Worm (Caenorhabditis elegans) whole organism, L1 larva: ENCODE results near the gene swip-10.

ENCODE experiments used
- Y116A8C.19 ChIP-seq: sonication (generic microtip); optimal IDR thresholded peaks from 2 replicates; lab custom pipeline; 2016; ENCODE audit warnings: missing compliant biosample characterization, missing genetic modification characterization, borderline replicate concordance
- ceh-63 ChIP-seq: fragments of 200-800 bp; sonication (Bioruptor generic); optimal IDR thresholded peaks from 2 replicates; lab custom pipeline; 2018; ENCODE audit warnings: mild to moderate bottlenecking, missing genetic modification characterization, missing compliant biosample characterization
- ceh-88 ChIP-seq: fragments of 200-800 bp; sonication (Bioruptor generic); IDR thresholded peaks from 2 replicates; pipeline ENCODE4 v1.3.6; 2022; ENCODE audit warnings: missing genetic modification characterization, missing compliant biosample characterization
- efl-1 ChIP-seq, 4 experiments: fragments of 150-350 bp; optimal IDR thresholded peaks in 3 of 4; peaks in 1 of 4; 1 replicate in 1 of 4; 2 replicates in 3 of 4; lab custom pipeline; 2014; ENCODE audit warnings: missing biosample characterization in 2 of 4, missing genetic modification characterization in 2 of 4, missing genetic modification reagents in 2 of 4
- elt-2 ChIP-seq: sonication (generic microtip); optimal IDR thresholded peaks from 2 replicates; lab custom pipeline; 2016; ENCODE audit warnings: missing genetic modification characterization, mild to moderate bottlenecking, inconsistent platforms, missing compliant biosample characterization, missing genetic modification reagents
- jun-1 ChIP-seq: fragments of 150-350 bp; optimal IDR thresholded peaks from 2 replicates; lab custom pipeline; 2014; ENCODE audit warnings: missing biosample characterization, missing genetic modification reagents, missing genetic modification characterization
- lin-15B ChIP-seq: fragments of 150-350 bp; sonication (generic microtip); optimal IDR thresholded peaks from 3 replicates; lab custom pipeline; 2014; ENCODE audit warnings: missing biosample characterization, missing genetic modification characterization
- lin-35 ChIP-seq, 2 experiments: fragments of 150-350 bp; optimal IDR thresholded peaks; 2 replicates each; lab custom pipeline; 2014; ENCODE audit warnings: missing biosample characterization in 2 of 2, missing genetic modification characterization in 2 of 2, missing genetic modification reagents in 2 of 2
- nhr-19 ChIP-seq: fragments of 200-800 bp; sonication (Bioruptor generic); conservative IDR thresholded peaks from 2 replicates; pipeline ENCODE4 v1.3.6; 2022; ENCODE audit warnings: missing genetic modification characterization, missing compliant biosample characterization
- nhr-71 ChIP-seq: sonication (generic microtip); optimal IDR thresholded peaks from 2 replicates; lab custom pipeline; 2016; ENCODE audit warnings: mild to moderate bottlenecking, missing genetic modification characterization, moderate library complexity, missing compliant biosample characterization
- nhr-85 ChIP-seq: sonication (generic microtip); peaks from one replicate; lab custom pipeline; 2016; ENCODE audit warnings: missing genetic modification characterization, inconsistent platforms, missing compliant biosample characterization
- pax-3 ChIP-seq: fragments of 200-800 bp; sonication (Bioruptor generic); optimal IDR thresholded peaks from 2 replicates; lab custom pipeline; 2018; ENCODE audit warnings: mild to moderate bottlenecking, missing genetic modification characterization, moderate library complexity, missing compliant biosample characterization
- rnt-1 ChIP-seq: sonication (generic microtip); optimal IDR thresholded peaks from 2 replicates; lab custom pipeline; 2016; ENCODE audit warnings: mild to moderate bottlenecking, missing genetic modification characterization, moderate library complexity, missing compliant biosample characterization
- snu-23 ChIP-seq: sonication (generic microtip); optimal IDR thresholded peaks from 2 replicates; lab custom pipeline; 2016; ENCODE audit warnings: missing genetic modification characterization, missing compliant biosample characterization
- sptf-1 ChIP-seq: fragments of 150-350 bp; optimal IDR thresholded peaks from 2 replicates; lab custom pipeline; 2014; ENCODE audit warnings: missing biosample characterization, missing genetic modification characterization
- ztf-11 ChIP-seq, 2 experiments: sonication (generic microtip); optimal IDR thresholded peaks; 2 replicates each; lab custom pipeline; 2016 to 2017; ENCODE audit warnings: missing genetic modification characterization in 2 of 2, missing biosample characterization in 1 of 2, missing compliant biosample characterization in 1 of 2

swip-10 gene

DNA sequence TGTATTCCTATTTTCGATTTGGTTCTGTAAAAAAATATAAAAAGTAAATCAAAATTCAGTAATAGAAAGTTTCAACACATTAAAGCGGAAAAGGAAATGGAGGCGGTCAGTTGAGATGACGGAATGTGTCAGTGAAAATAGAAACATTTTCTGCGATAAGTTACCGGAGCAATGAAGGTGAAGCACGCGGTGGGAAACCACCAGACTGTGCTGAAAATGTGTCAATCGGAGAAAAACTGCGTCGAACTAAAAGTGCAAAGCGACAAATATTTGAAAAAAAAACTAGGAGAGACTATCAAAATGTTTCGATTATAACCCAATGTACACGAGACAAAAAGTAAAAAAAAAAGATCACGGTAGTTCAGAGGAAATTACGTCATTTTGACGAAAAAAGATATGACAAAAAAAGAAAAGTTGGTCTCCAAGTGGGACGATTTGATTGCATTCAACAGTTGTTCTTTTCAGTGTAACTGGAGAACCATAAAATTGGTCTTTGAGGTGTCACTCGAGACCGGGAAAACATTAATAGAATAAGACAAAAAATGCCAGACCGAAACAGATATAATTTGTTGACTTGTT, 47.6 kb downstream of the swip-10 start, which contains the start of gene acl-4:
TSS of gene acl-4 (minus strand) at position 27 of the 579 bp plus-strand sequence.
- TF ChIP-seq lin-15B (tag; lab: Kevin White, UChicago) (no peak), snu-23 (GFP tag; lab: Kevin White, UChicago) (no peak), efl-1 (optimal IDR thresholded peaks at IDR 0.05; lab: Kevin White, UChicago) (no peak), efl-1 (GFP tag; optimal IDR thresholded peaks at IDR 0.05 in 1 of 2; lab: Kevin White, UChicago) (peak in 1 of 2 experiments; percentile 61), ceh-63 (no peak), ztf-11 (tag; optimal IDR thresholded peaks at IDR 0.05; lab: Kevin White, UChicago) (no peak), jun-1 (tag; lab: Kevin White, UChicago) (no peak), Y116A8C.19 (no peak), nhr-85 (no peak), nhr-71 (no peak), nhr-19 (GFP tag; lab: Robert Waterston, UW) (no peak), elt-2 (peak; percentile 19), rnt-1 (tag; lab: Kevin White, UChicago) (peak; percentile 25), sptf-1 (tag; lab: Kevin White, UChicago) (no peak)

DNA sequence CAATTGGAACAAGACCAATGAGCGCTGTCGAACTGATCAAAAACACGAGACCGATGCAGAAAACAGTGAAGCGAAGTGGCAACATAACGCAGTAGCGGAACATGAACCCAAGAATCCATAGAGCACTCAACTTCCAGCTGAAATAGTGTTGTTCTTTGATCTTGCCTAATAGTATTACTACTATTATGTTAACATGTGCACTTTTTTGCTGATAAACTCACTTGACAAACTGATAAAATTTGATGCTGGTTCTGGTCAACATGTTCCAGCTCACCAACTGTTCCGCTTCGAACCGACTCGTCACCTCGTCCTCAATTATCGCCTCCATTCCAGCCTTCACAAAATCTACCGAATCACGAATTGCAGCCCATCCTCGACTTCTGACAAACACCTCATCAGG, 49.8 kb downstream of the swip-10 start:
- peak in 1 of 2 experiments; percentile 35 for TF ChIP-seq lin-35 (GFP tag; optimal IDR thresholded peaks at IDR 0.05; lab: Kevin White, UChicago)
- TF ChIP-seq elt-2: peak; percentile 50
- TF ChIP-seq ceh-88: no peak

DNA sequence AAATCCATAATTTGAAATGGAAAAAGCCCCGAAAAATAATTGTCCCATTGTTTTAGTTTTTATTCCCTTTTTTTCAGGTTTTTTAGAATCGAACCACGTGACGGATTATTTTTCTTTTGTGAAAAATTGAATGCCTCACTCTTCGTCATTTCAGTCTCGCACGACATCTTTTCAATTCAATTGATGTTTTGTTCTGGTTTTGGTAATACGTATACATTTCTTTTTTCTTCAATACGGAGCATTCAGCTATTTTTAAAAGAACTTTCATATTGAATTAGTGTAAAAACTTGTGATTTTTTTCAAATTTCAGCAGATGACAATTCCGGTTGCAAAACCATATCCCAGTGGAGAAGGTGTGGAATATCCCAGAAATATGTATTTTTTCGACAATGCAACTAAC, 53.3 kb downstream of the swip-10 start, which contains the start of gene F49H12.7:
TSS of gene F49H12.7 (plus strand) at position 301 of the 400 bp plus-strand sequence.
- peak; percentile 50 for TF ChIP-seq pax-3
- no peak for TF ChIP-seq ztf-11 (tag; optimal IDR thresholded peaks at IDR 0.05; lab: Kevin White, UChicago)
